Worm (Caenorhabditis elegans) whole organism, late embryonic: ENCODE data around the gene R05G6.10.

ENCODE experiments used
- ceh-19 ChIP-seq: fragments of 200-800 bp; sonication (Bioruptor generic); optimal IDR thresholded peaks from 2 replicates; lab custom pipeline; 2018; ENCODE audit warnings: mild to moderate bottlenecking, missing genetic modification characterization, missing compliant biosample characterization
- ceh-22 ChIP-seq: sonication (generic microtip); optimal IDR thresholded peaks from 2 replicates; lab custom pipeline; 2017; ENCODE audit warnings: missing biosample characterization, missing genetic modification characterization
- fkh-10 ChIP-seq: fragments of 150-350 bp; optimal IDR thresholded peaks from 2 replicates; lab custom pipeline; 2014; ENCODE audit warnings: missing biosample characterization, missing genetic modification reagents, missing genetic modification characterization
- hlh-6 ChIP-seq: sonication (generic microtip); optimal IDR thresholded peaks from 2 replicates; lab custom pipeline; 2016; ENCODE audit warnings: missing genotype, missing genetic modification characterization, missing compliant biosample characterization
- pag-3 ChIP-seq: sonication (generic microtip); optimal IDR thresholded peaks from 2 replicates; lab custom pipeline; 2016; ENCODE audit warnings: missing compliant biosample characterization, missing genetic modification characterization, borderline replicate concordance
- pha-4 ChIP-seq: fragments of 150-350 bp; optimal IDR thresholded peaks from 2 replicates; lab custom pipeline; 2018; ENCODE audit warnings: missing biosample characterization, missing genetic modification reagents, missing genetic modification characterization

ce11 chrIV:7547843-7548578 is 5.7 kb upstream of the R05G6.10 start, which contains the start of the genes cdd-2 and oef-1:
- TF ChIP-seq hlh-6 (tag; lab: Kevin White, UChicago): no peak
- no peak for TF ChIP-seq fkh-10 (GFP tag; lab: Kevin White, UChicago)
- TF ChIP-seq ceh-19 (GFP tag; lab: Kevin White, UChicago): no peak
- TF ChIP-seq ceh-22 (tag; lab: Kevin White, UChicago): no peak
- no peak for TF ChIP-seq pha-4 (tag; lab: Kevin White, UChicago)
- no peak for TF ChIP-seq pag-3 (tag; lab: Kevin White, UChicago)
